Worm (Caenorhabditis elegans): Measurements from ENCODE around the gene srz-15.
"Not testable (repeated sequence)": the region's sequence is repeated elsewhere in the genome, so short reads cannot be mapped to it uniquely, and the experiment has no call there.

- TF ChIP-seq ztf-23 (GFP tag; IDR thresholded peaks at IDR 0.05); cog-1 (tag; optimal IDR thresholded peaks at IDR 0.05); med-1 (GFP tag; optimal IDR thresholded peaks at IDR 0.05; ENCODE audit: insufficient read depth): not testable (repeated sequence)
Measured at ce11 chrIV:12875260-12875659, 40.3 kb upstream of the srz-15 start, which contains the start of gene ZK896.1.

Data from whole organism, midembryonic.